Fruit fly (Drosophila melanogaster): ENCODE data around the gene CG14042.

The CG14042 gene

DNA sequence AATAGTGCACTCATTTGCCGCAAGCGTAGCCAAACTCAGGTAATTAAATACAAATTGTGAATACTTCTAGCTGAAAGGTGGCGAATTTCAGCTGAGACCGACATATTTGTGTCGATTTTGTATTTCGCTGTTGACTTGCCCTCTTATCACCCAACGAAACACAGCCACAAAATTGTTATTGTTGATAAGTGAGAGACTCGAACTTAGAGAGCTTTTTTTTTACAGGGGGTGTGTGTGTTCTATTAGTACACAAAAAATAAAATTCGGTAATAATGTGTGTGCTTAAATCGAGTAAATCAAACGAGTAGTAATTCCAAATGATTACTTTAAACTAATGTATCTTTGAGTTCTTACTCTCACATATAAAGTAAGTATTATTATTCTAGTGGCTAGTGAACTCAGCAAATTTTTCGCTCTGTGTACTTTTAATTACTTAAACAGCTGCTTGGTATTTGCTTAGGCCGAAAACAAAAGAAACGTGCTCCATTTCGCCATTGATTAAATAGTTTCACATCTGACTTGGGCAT lies 23.5 kb downstream of the CG14042 start (continued):
- TF ChIP-seq NK7.1 (GFP tag; optimal IDR thresholded peaks at IDR 0.05), result peak; percentile 70
- TF ChIP-seq Nf-YB (GFP tag; optimal IDR thresholded peaks at IDR 0.05), result peak; percentile 42
- TF ChIP-seq CG16863 (GFP tag; optimal IDR thresholded peaks at IDR 0.05), result no peak
- peak; percentile 82 for TF ChIP-seq HLH3B (GFP tag; IDR thresholded peaks at IDR 0.05)
- peak; percentile 80 for TF ChIP-seq pum (GFP tag; optimal IDR thresholded peaks at IDR 0.05)
- TF ChIP-seq CG3065 (GFP tag; optimal IDR thresholded peaks at IDR 0.05), result no peak
- no peak for TF ChIP-seq CG33557 (GFP tag; optimal IDR thresholded peaks at IDR 0.05)
- peak; percentile 47 for TF ChIP-seq CG3407 (GFP tag; optimal IDR thresholded peaks at IDR 0.05)
- peak; percentile 70 for TF ChIP-seq ranshi (GFP tag; IDR thresholded peaks at IDR 0.05)
- peak; percentile 77 for TF ChIP-seq CG34376 (GFP tag; optimal IDR thresholded peaks at IDR 0.05)
- peak; percentile 79 for TF ChIP-seq gem (tag; optimal IDR thresholded peaks at IDR 0.05)
- no peak for TF ChIP-seq Adf1 (GFP tag; IDR thresholded peaks at IDR 0.05)
- no peak for TF ChIP-seq tll (GFP tag; optimal IDR thresholded peaks at IDR 0.05)
- TF ChIP-seq bab2 (GFP tag; optimal IDR thresholded peaks at IDR 0.05), result peak; percentile 56
- peak; percentile 76 for TF ChIP-seq CG15514 (GFP tag; optimal IDR thresholded peaks at IDR 0.05)
- peak; percentile 35; the same call in 1 of the 3 replicates for TF ChIP-seq CG11560 (tag; IDR thresholded peaks at IDR 0.05)
- peak; percentile 30 for TF ChIP-seq CG17829 (tag; optimal IDR thresholded peaks at IDR 0.05)
- TF ChIP-seq CG11504 (tag; optimal IDR thresholded peaks at IDR 0.05), result peak; percentile 71
- peak; percentile 74 for TF ChIP-seq org-1 (GFP tag; optimal IDR thresholded peaks at IDR 0.05)
- no peak for TF ChIP-seq Mad (GFP tag; optimal IDR thresholded peaks at IDR 0.05)
- no peak for TF ChIP-seq CkIIα-i1 (GFP tag; IDR thresholded peaks at IDR 0.05)
- no peak for TF ChIP-seq sima (GFP tag; optimal IDR thresholded peaks at IDR 0.05)
- TF ChIP-seq usp (GFP tag; optimal IDR thresholded peaks at IDR 0.05), result no peak
- no peak for TF ChIP-seq abd-A (tag; optimal IDR thresholded peaks at IDR 0.05)
- peak; percentile 58 for TF ChIP-seq CrebB (tag; optimal IDR thresholded peaks at IDR 0.05)
- no peak for TF ChIP-seq jigr1 (GFP tag; IDR thresholded peaks at IDR 0.05)
- peak; percentile 35 for TF ChIP-seq CG13775 (GFP tag; optimal IDR thresholded peaks at IDR 0.05)
- TF ChIP-seq CG10274 (GFP tag; optimal IDR thresholded peaks at IDR 0.05), result peak; percentile 15
- peak; percentile 45 for TF ChIP-seq Hand (GFP tag; optimal IDR thresholded peaks at IDR 0.05)
- peak; percentile 72 for TF ChIP-seq Asciz (GFP tag; optimal IDR thresholded peaks at IDR 0.05)
- peak; percentile 60 for TF ChIP-seq CG18619 (GFP tag; optimal IDR thresholded peaks at IDR 0.05)
- TF ChIP-seq CG4854 (GFP tag; optimal IDR thresholded peaks at IDR 0.05), result no peak
- peak; percentile 74 for TF ChIP-seq ci (GFP tag; IDR thresholded peaks at IDR 0.05)
- peak; percentile 56 for TF ChIP-seq CG1792 (GFP tag; optimal IDR thresholded peaks at IDR 0.05)
- TF ChIP-seq lmd (GFP tag; IDR thresholded peaks at IDR 0.05), result peak; percentile 63; the same call in 1 of the 2 replicates
- TF ChIP-seq CG6854 (GFP tag; optimal IDR thresholded peaks at IDR 0.05), result peak; percentile 55
- TF ChIP-seq dati (GFP tag; IDR thresholded peaks at IDR 0.05), result no peak
- TF ChIP-seq NfI (GFP tag; optimal IDR thresholded peaks at IDR 0.05), result peak; percentile 40
- peak; percentile 45 for TF ChIP-seq CG7987 (GFP tag; optimal IDR thresholded peaks at IDR 0.05)
- TF ChIP-seq Doc2 (GFP tag; IDR thresholded peaks at IDR 0.05), result no peak
- TF ChIP-seq fd96Cb (tag; optimal IDR thresholded peaks at IDR 0.05), result peak; percentile 66
- TF ChIP-seq CG34224 (GFP tag; IDR thresholded peaks at IDR 0.05; ENCODE audit: partially characterized antibody), result no peak
- TF ChIP-seq al (GFP tag; IDR thresholded peaks at IDR 0.05), result no peak; the same call in 1 of the 2 replicates
- TF ChIP-seq Bteb2 (GFP tag; optimal IDR thresholded peaks at IDR 0.05), result peak; percentile 42
- no peak for TF ChIP-seq HLH4C (GFP tag; IDR thresholded peaks at IDR 0.05; ENCODE audit: partially characterized antibody)
- no peak for TF ChIP-seq emc (GFP tag; optimal IDR thresholded peaks at IDR 0.05)
- TF ChIP-seq BEAF-32 (GFP tag; optimal IDR thresholded peaks at IDR 0.05), result no peak
- peak; percentile 80 for TF ChIP-seq row (GFP tag; IDR thresholded peaks at IDR 0.05)
- peak; percentile 38 for TF ChIP-seq CG18011 (GFP tag; optimal IDR thresholded peaks at IDR 0.05)
- no peak; the same call in none of the 2 replicates for TF ChIP-seq Xrp1 (GFP tag; IDR thresholded peaks at IDR 0.05)
